Worm (Caenorhabditis elegans): Measurements from ENCODE around the gene best-1.

ce11 chrIV:13116679-13117078 is 7.1 kb upstream of the best-1 start:
- TF ChIP-seq hlh-8 (tag; optimal IDR thresholded peaks at IDR 0.05) (no peak), nhr-11 (tag; optimal IDR thresholded peaks at IDR 0.05) (no peak), eyg-1 (tag; optimal IDR thresholded peaks at IDR 0.05) (no peak), sox-4 (tag; optimal IDR thresholded peaks at IDR 0.05) (no peak), elt-4 (tag; optimal IDR thresholded peaks at IDR 0.05) (no peak), lin-11 (tag; optimal IDR thresholded peaks at IDR 0.05) (no peak), gmeb-2 (tag; optimal IDR thresholded peaks at IDR 0.05) (no peak)
